Worm (Caenorhabditis elegans): ENCODE results near the gene C06B8.7.

The C06B8.7 gene

DNA sequence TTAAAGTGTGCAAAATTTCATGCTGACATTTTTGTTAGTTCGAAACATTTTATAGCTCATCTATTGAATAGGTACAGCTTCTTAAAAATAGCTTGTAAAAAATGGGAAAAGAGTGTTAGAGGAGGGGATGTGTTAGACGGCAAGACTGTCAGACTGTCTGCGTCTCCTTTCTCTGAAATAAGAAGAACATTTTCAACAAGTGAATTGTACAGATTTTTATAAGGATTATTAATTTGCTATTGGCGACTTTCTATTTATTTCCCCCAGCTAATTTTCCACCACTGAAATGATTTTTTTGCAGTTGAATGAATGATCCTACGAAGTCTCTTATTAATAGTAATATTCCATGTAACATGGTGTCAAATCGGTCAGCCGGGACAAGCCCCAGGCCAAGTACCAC is at the start of gene C06B8.7:
Gene C06B8.7 (plus strand): TSS at position 301 of the 400 bp plus-strand sequence.
- TF ChIP-seq hmbx-1 (tag; optimal IDR thresholded peaks at IDR 0.05) = no peak
- TF ChIP-seq ceh-13 (GFP tag; optimal IDR thresholded peaks at IDR 0.05) = no peak
- no peak for TF ChIP-seq pes-1 (GFP tag; IDR thresholded peaks at IDR 0.05)
- TF ChIP-seq B0310.2 (tag; optimal IDR thresholded peaks at IDR 0.05) = no peak
- no peak for TF ChIP-seq ets-7 (tag; optimal IDR thresholded peaks at IDR 0.05)
- TF ChIP-seq ama-1 (optimal IDR thresholded peaks at IDR 0.05) = no peak
- TF ChIP-seq ceh-36 (tag; optimal IDR thresholded peaks at IDR 0.05) = no peak
- TF ChIP-seq sea-1 (GFP tag; conservative IDR thresholded peaks at IDR 0.05) = no peak
- TF ChIP-seq hnd-1 (tag; optimal IDR thresholded peaks at IDR 0.05) = no peak
- no peak for TF ChIP-seq tbx-11 (GFP tag; IDR thresholded peaks at IDR 0.05)
- TF ChIP-seq aly-1 (tag; optimal IDR thresholded peaks at IDR 0.05) = no peak
- TF ChIP-seq tbx-37 (GFP tag; conservative IDR thresholded peaks at IDR 0.05) = no peak
- TF ChIP-seq hmg-4 (GFP tag; optimal IDR thresholded peaks at IDR 0.05) = no peak
- TF ChIP-seq flt-1 (GFP tag; IDR thresholded peaks at IDR 0.05) = no peak
- TF ChIP-seq F13C5.2 (tag; optimal IDR thresholded peaks at IDR 0.05) = no peak

DNA sequence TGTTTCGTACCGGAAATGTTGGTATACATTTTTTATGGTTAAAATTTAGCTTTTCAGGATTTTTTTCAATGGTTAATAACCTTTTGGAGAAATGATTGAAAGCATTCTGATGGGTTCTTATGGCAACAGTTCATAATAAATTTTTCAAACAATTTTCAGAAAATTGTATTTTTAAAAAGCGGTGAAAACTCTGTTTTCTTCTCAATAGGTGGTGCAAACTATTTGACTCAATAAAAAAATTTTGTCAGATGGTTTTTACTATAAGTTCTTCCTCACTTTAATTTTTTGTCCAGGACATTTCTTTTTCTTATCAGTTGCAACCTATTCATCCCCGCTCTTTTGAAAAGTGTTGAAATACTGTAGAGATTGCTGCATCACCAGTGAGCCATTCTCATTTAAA is 49.7 kb upstream of the C06B8.7 start, which contains the start of gene T26H5.14:
Gene T26H5.14 (plus strand): TSS at position 301 of the 400 bp plus-strand sequence.
- TF ChIP-seq ceh-36 (tag; optimal IDR thresholded peaks at IDR 0.05) (no peak), F13C5.2 (tag; optimal IDR thresholded peaks at IDR 0.05) (no peak), pes-1 (GFP tag; IDR thresholded peaks at IDR 0.05) (no peak), hmbx-1 (tag; optimal IDR thresholded peaks at IDR 0.05) (no peak), hmg-4 (GFP tag; optimal IDR thresholded peaks at IDR 0.05) (no peak)

DNA sequence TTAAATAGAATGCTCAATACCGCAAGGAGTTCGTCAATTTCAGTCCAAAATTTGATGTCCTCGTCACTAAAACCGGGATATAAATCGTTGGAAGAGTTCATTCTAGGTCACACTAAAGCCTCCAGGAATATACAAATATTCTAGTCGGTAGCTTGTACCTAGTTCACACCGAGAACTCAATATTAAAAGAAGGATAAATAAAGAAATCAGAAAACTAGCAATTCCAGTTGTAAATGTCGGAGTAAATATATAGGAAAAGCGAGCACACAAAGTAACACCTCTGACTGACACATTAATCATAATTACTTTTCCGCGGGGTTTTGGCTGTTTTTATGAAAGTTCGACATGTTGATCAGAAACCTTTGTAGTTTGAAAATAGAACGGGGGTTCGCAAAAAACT is 47.1 kb upstream of the C06B8.7 start, which contains the start of gene srw-33:
Gene srw-33 (minus strand): TSS at position 101 of the 400 bp plus-strand sequence.
- no peak for TF ChIP-seq ets-7 (tag; optimal IDR thresholded peaks at IDR 0.05)
- no peak for TF ChIP-seq ama-1 (optimal IDR thresholded peaks at IDR 0.05)
- no peak for TF ChIP-seq F13C5.2 (tag; optimal IDR thresholded peaks at IDR 0.05)
- TF ChIP-seq ceh-36 (tag; optimal IDR thresholded peaks at IDR 0.05) = no peak
- TF ChIP-seq flt-1 (GFP tag; IDR thresholded peaks at IDR 0.05) = no peak
- no peak for TF ChIP-seq sea-1 (GFP tag; conservative IDR thresholded peaks at IDR 0.05)
- no peak for TF ChIP-seq hnd-1 (tag; optimal IDR thresholded peaks at IDR 0.05)
- TF ChIP-seq tra-4 (tag; optimal IDR thresholded peaks at IDR 0.05) = no peak
- TF ChIP-seq ceh-13 (GFP tag; optimal IDR thresholded peaks at IDR 0.05) = no peak
- no peak for TF ChIP-seq tbx-37 (GFP tag; conservative IDR thresholded peaks at IDR 0.05)

DNA sequence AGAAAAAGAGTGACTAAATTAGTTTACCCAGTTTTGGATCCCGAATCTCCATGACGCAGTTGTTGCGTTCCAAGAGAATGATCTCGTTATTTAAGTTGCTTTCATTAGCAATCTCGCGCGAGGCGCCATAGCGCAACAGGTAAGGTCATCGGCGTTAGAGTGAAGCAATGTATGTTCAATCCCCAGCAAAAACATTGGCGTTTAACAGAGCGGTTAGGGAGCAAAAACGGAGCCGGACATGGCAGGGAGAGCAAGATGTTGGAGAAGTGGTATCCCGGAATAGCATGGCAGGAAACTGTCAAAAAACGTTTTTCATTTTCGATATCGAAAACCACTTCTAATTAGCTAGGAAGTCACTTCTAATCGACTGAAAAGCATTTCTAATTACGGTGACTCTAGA is 44.2 kb upstream of the C06B8.7 start:
- TF ChIP-seq ceh-36 (tag; optimal IDR thresholded peaks at IDR 0.05) = no peak

DNA sequence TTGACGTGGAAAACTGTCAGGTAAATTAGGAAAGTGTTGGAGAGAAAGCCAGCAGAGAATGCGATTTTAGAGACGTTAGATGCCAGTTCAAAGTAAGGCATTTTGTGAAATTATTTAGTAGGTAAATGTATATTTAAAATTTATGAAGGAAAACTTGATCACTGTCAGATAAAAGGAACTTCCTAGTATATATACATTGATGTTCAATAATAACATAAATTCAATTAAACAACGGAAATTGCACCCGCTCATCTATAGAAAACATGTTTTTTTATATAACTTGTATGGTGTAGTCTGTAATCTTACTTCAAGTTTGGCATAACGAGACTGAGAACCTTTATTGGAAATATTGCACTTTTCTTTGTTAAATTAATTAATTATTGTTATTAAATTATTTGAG is 39.4 kb upstream of the C06B8.7 start, which contains the start of gene str-71:
Gene str-71 (minus strand): TSS at position 101 of the 400 bp plus-strand sequence.
- TF ChIP-seq ama-1 (optimal IDR thresholded peaks at IDR 0.05) = no peak

DNA sequence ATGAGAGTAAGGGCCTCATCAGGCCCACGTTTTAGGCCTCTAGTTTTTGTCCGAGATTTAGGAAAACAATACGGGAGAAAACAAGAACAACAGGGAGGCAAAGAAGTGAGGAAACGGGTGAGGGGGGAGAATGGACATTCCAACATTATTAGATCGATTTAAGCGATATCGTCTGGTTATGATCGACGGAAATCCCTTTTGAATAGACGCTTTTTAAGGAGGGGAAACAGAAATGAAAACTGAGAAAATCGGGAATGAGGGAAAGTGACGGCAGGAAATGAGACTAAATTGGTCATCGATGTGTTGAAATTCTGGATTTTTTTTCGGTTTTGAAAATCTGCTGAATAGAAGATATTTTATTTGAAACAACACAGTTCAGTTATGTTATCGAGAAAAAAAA is 34.1 kb upstream of the C06B8.7 start, which contains the start of gene rocf-1:
Gene rocf-1 (minus strand): TSS at position 101 of the 400 bp plus-strand sequence.
- TF ChIP-seq ets-7 (tag; optimal IDR thresholded peaks at IDR 0.05) (no peak), F13C5.2 (tag; optimal IDR thresholded peaks at IDR 0.05) (no peak), hnd-1 (tag; optimal IDR thresholded peaks at IDR 0.05) (no peak), B0310.2 (tag; optimal IDR thresholded peaks at IDR 0.05) (no peak), hmg-4 (GFP tag; optimal IDR thresholded peaks at IDR 0.05) (no peak), aly-1 (tag; optimal IDR thresholded peaks at IDR 0.05) (no peak), ceh-13 (GFP tag; optimal IDR thresholded peaks at IDR 0.05) (no peak), ceh-36 (tag; optimal IDR thresholded peaks at IDR 0.05) (no peak), flt-1 (GFP tag; IDR thresholded peaks at IDR 0.05) (no peak)

DNA sequence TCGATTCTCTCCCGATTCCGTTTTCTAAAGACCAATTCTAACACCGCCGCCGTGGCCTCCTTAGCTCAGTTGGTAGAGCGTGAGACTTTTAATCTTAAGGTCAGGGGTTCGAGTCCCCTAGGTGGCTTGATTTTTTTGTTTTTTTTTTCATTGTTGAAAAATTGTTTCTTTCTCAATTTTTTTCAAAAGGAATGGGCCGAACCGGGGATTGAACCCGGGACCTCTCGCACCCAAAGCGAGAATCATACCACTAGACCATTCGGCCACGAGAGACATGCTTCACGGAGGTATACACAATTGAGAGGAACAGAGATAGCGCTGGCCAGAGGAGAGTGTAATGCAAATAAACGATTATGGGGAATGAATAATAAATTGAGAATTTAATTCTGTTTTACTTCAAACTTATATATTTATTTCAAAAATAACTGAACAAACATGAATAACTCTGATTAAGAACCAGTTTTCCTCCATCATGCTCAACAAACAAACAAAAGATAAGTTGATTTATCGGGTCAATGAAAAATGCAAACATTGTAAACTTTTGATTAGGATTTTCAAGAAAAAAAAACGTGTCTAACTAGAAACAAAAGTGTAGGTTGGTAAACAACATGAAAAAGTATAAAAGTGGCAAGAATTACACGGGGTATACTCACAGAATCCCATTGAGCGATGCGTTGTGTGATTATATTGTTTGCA is 33.4 kb upstream of the C06B8.7 start, which contains the start of gene pqn-71:
Gene pqn-71 (plus strand): TSS at position 646 of the 696 bp plus-strand sequence.
- TF ChIP-seq tra-4 (tag; optimal IDR thresholded peaks at IDR 0.05) = peak; percentile 77
- TF ChIP-seq F13C5.2 (tag; optimal IDR thresholded peaks at IDR 0.05) = peak; percentile 93
- peak; percentile 78 for TF ChIP-seq tbx-11 (GFP tag; IDR thresholded peaks at IDR 0.05)
- peak; percentile 69 for TF ChIP-seq hnd-1 (tag; optimal IDR thresholded peaks at IDR 0.05)
- TF ChIP-seq hmbx-1 (tag; optimal IDR thresholded peaks at IDR 0.05) = peak; percentile 65
- no peak for TF ChIP-seq ama-1 (optimal IDR thresholded peaks at IDR 0.05)
- peak; percentile 74 for TF ChIP-seq ceh-36 (tag; optimal IDR thresholded peaks at IDR 0.05)
- TF ChIP-seq scrt-1 (GFP tag; IDR thresholded peaks at IDR 0.05) = peak; percentile 83
- peak; percentile 86 for TF ChIP-seq sea-1 (GFP tag; conservative IDR thresholded peaks at IDR 0.05)
- peak; percentile 94 for TF ChIP-seq hmg-4 (GFP tag; optimal IDR thresholded peaks at IDR 0.05)
- peak; percentile 67 for TF ChIP-seq flt-1 (GFP tag; IDR thresholded peaks at IDR 0.05)
- peak; percentile 55 for TF ChIP-seq ceh-13 (GFP tag; optimal IDR thresholded peaks at IDR 0.05)
- peak; percentile 72 for TF ChIP-seq tbx-37 (GFP tag; conservative IDR thresholded peaks at IDR 0.05)
- peak; percentile 67 for TF ChIP-seq ets-7 (tag; optimal IDR thresholded peaks at IDR 0.05)
- peak; percentile 86 for TF ChIP-seq pes-1 (GFP tag; IDR thresholded peaks at IDR 0.05)
- TF ChIP-seq aly-1 (tag; optimal IDR thresholded peaks at IDR 0.05) = peak; percentile 81
- TF ChIP-seq B0310.2 (tag; optimal IDR thresholded peaks at IDR 0.05) = peak; percentile 57

DNA sequence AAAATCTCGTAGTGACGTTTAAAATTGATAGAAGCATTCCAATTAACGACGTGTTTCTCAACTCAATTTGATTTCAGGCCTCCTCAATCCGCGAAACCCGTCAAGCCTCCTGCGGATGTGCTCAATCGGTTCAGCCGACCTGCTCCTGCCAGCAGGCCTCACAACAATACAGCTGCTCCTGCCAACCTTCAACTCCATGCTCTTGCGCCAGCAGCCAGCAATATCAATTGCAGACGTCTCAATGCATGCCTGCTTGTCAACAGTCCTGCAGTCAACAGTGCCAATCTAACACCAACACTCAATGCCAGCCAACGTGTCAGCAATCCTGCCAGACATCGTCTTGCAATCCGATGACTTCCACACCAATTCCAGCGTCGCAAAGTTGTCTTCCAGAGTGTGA is 32.5 kb upstream of the C06B8.7 start:
- no peak for TF ChIP-seq scrt-1 (GFP tag; IDR thresholded peaks at IDR 0.05)
- no peak for TF ChIP-seq aly-1 (tag; optimal IDR thresholded peaks at IDR 0.05)
- no peak for TF ChIP-seq ets-7 (tag; optimal IDR thresholded peaks at IDR 0.05)
- no peak for TF ChIP-seq hmbx-1 (tag; optimal IDR thresholded peaks at IDR 0.05)
- no peak for TF ChIP-seq tbx-11 (GFP tag; IDR thresholded peaks at IDR 0.05)
- TF ChIP-seq F13C5.2 (tag; optimal IDR thresholded peaks at IDR 0.05) = no peak
- TF ChIP-seq tbx-37 (GFP tag; conservative IDR thresholded peaks at IDR 0.05) = no peak
- TF ChIP-seq hnd-1 (tag; optimal IDR thresholded peaks at IDR 0.05) = no peak
- TF ChIP-seq sea-1 (GFP tag; conservative IDR thresholded peaks at IDR 0.05) = no peak
- no peak for TF ChIP-seq B0310.2 (tag; optimal IDR thresholded peaks at IDR 0.05)
- TF ChIP-seq ceh-36 (tag; optimal IDR thresholded peaks at IDR 0.05) = no peak
- no peak for TF ChIP-seq tra-4 (tag; optimal IDR thresholded peaks at IDR 0.05)
- no peak for TF ChIP-seq ceh-13 (GFP tag; optimal IDR thresholded peaks at IDR 0.05)
- TF ChIP-seq hmg-4 (GFP tag; optimal IDR thresholded peaks at IDR 0.05) = no peak
- no peak for TF ChIP-seq pes-1 (GFP tag; IDR thresholded peaks at IDR 0.05)
- no peak for TF ChIP-seq flt-1 (GFP tag; IDR thresholded peaks at IDR 0.05)
- TF ChIP-seq ama-1 (optimal IDR thresholded peaks at IDR 0.05) = no peak
